Worm (Caenorhabditis elegans) whole organism, L3 larva: ENCODE measurements around the gene ikke-1.

ENCODE experiments used
- R02D3.7 ChIP-seq: fragments of 150-350 bp; optimal IDR thresholded peaks from 2 replicates; lab custom pipeline; 2014; ENCODE audit warnings: missing biosample characterization, missing genetic modification characterization
- ZK546.5 ChIP-seq: sonication (generic microtip); optimal IDR thresholded peaks from 2 replicates; lab custom pipeline; 2017; ENCODE audit warnings: missing biosample characterization, missing genetic modification characterization
- aly-2 ChIP-seq: fragments of 150-350 bp; optimal IDR thresholded peaks from 2 replicates; lab custom pipeline; 2014; ENCODE audit warnings: missing biosample characterization, missing genetic modification characterization
- ama-1 ChIP-seq: fragments of 150-350 bp; optimal IDR thresholded peaks from 2 replicates; lab custom pipeline; 2018
- ceh-28 ChIP-seq: fragments of 150-350 bp; optimal IDR thresholded peaks from 2 replicates; lab custom pipeline; 2014; ENCODE audit warnings: missing biosample characterization, missing genetic modification reagents, missing genetic modification characterization
- ceh-82 ChIP-seq: fragments of 150-350 bp; optimal IDR thresholded peaks from 2 replicates; lab custom pipeline; 2014; ENCODE audit warnings: missing biosample characterization, missing genetic modification characterization
- ceh-9 ChIP-seq: sonication (generic microtip); optimal IDR thresholded peaks from 2 replicates; lab custom pipeline; 2018; ENCODE audit warnings: missing biosample characterization, missing genetic modification characterization
- egl-27 ChIP-seq: sonication (generic microtip); optimal IDR thresholded peaks from 4 replicates; lab custom pipeline; 2017; ENCODE audit warnings: missing biosample characterization, missing genetic modification reagents, missing genetic modification characterization
- egl-5 ChIP-seq: fragments of 150-350 bp; optimal IDR thresholded peaks from 2 replicates; lab custom pipeline; 2017; ENCODE audit warnings: missing biosample characterization, missing genetic modification reagents, missing genetic modification characterization, inconsistent platforms
- elt-1 ChIP-seq: fragments of 150-350 bp; optimal IDR thresholded peaks from 2 replicates; lab custom pipeline; 2014; ENCODE audit warnings: missing biosample characterization, missing genetic modification characterization
- elt-2 ChIP-seq: sonication (generic microtip); optimal IDR thresholded peaks from 2 replicates; lab custom pipeline; 2016; ENCODE audit warnings: missing genetic modification reagents, mild to moderate bottlenecking, missing genetic modification characterization, missing compliant biosample characterization
- elt-3 ChIP-seq, 3 experiments: fragments of 150-350 bp in 1 of 3; sonication (generic microtip) in 2 of 3; optimal IDR thresholded peaks; 2 replicates in 2 of 3; 4 replicates in 1 of 3; lab custom pipeline; 2014 to 2017; ENCODE audit warnings: missing biosample characterization in 3 of 3, missing genetic modification characterization in 3 of 3
- eor-1 ChIP-seq, 2 experiments: fragments of 150-350 bp; optimal IDR thresholded peaks; 2 replicates each; lab custom pipeline; 2014 to 2018; ENCODE audit warnings: missing biosample characterization in 2 of 2, missing genetic modification characterization in 2 of 2
- fkh-10 ChIP-seq: sonication (generic microtip); optimal IDR thresholded peaks from 2 replicates; lab custom pipeline; 2017; ENCODE audit warnings: missing biosample characterization, missing genetic modification reagents, missing genetic modification characterization
- fos-1 ChIP-seq: fragments of 150-350 bp; optimal IDR thresholded peaks from 2 replicates; lab custom pipeline; 2014; ENCODE audit warnings: missing biosample characterization, missing genetic modification characterization
- jun-1 ChIP-seq: fragments of 150-350 bp; optimal IDR thresholded peaks from 2 replicates; lab custom pipeline; 2014; ENCODE audit warnings: missing biosample characterization, missing genetic modification reagents, missing genetic modification characterization
- lin-15B ChIP-seq: fragments of 150-350 bp; optimal IDR thresholded peaks from 2 replicates; lab custom pipeline; 2014; ENCODE audit warnings: missing biosample characterization, missing genetic modification characterization
- lsy-12 ChIP-seq: sonication (generic microtip); optimal IDR thresholded peaks from 2 replicates; lab custom pipeline; 2016; ENCODE audit warnings: mild to moderate bottlenecking, missing genetic modification characterization, missing compliant biosample characterization
- mdl-1 ChIP-seq: fragments of 150-350 bp; optimal IDR thresholded peaks from 2 replicates; lab custom pipeline; 2014; ENCODE audit warnings: missing biosample characterization, missing genetic modification characterization
- nfya-1 ChIP-seq: sonication (generic microtip); optimal IDR thresholded peaks from 2 replicates; lab custom pipeline; 2017; ENCODE audit warnings: missing genetic modification characterization, mild to moderate bottlenecking, missing compliant biosample characterization, antibody characterized with exemption, moderate library complexity; ENCODE audit not compliant: insufficient read depth
- nhr-11 ChIP-seq: fragments of 150-350 bp; optimal IDR thresholded peaks from 2 replicates; lab custom pipeline; 2014; ENCODE audit warnings: missing biosample characterization, missing genetic modification characterization
- nhr-12 ChIP-seq: fragments of 150-350 bp; optimal IDR thresholded peaks from 2 replicates; lab custom pipeline; 2014; ENCODE audit warnings: missing biosample characterization, missing genetic modification characterization
- nhr-23 ChIP-seq: fragments of 150-350 bp; optimal IDR thresholded peaks from 2 replicates; lab custom pipeline; 2014; ENCODE audit warnings: missing biosample characterization, missing genetic modification reagents, missing genetic modification characterization
- nhr-25 ChIP-seq: sonication (generic microtip); optimal IDR thresholded peaks from 2 replicates; lab custom pipeline; 2017; ENCODE audit warnings: missing biosample characterization, missing genetic modification characterization
- nhr-28 ChIP-seq: fragments of 150-350 bp; optimal IDR thresholded peaks from 2 replicates; lab custom pipeline; 2014; ENCODE audit warnings: missing biosample characterization, missing genetic modification characterization
- nhr-43 ChIP-seq: sonication (generic microtip); optimal IDR thresholded peaks from 2 replicates; lab custom pipeline; 2016; ENCODE audit warnings: mild to moderate bottlenecking, missing genetic modification characterization, missing compliant biosample characterization; ENCODE audit not compliant: poor library complexity, severe bottlenecking
- nhr-67 ChIP-seq: fragments of 150-350 bp; optimal IDR thresholded peaks from 2 replicates; lab custom pipeline; 2014; ENCODE audit warnings: missing biosample characterization, missing genetic modification characterization
- pha-4 ChIP-seq: fragments of 150-350 bp; optimal IDR thresholded peaks from 2 replicates; lab custom pipeline; 2014; ENCODE audit warnings: missing biosample characterization, missing genetic modification reagents, missing genetic modification characterization
- sea-2 ChIP-seq: fragments of 150-350 bp; sonication (generic microtip); optimal IDR thresholded peaks from 4 replicates; lab custom pipeline; 2014; ENCODE audit warnings: missing biosample characterization, missing genetic modification reagents, missing genetic modification characterization
- skn-1 ChIP-seq: fragments of 150-350 bp; optimal IDR thresholded peaks from 2 replicates; lab custom pipeline; 2014; ENCODE audit warnings: missing biosample characterization, missing genetic modification characterization
- snpc-4 ChIP-seq: fragments of 150-350 bp; optimal IDR thresholded peaks from 2 replicates; lab custom pipeline; 2014; ENCODE audit warnings: missing biosample characterization, missing genetic modification characterization
- tbx-2 ChIP-seq: sonication (generic microtip); optimal IDR thresholded peaks from 2 replicates; lab custom pipeline; 2016; ENCODE audit warnings: mild to moderate bottlenecking, missing genetic modification characterization, missing compliant biosample characterization
- unc-39 ChIP-seq: sonication (generic microtip); optimal IDR thresholded peaks from 4 replicates; lab custom pipeline; 2017; ENCODE audit warnings: missing biosample characterization, missing genetic modification characterization
- zag-1 ChIP-seq: fragments of 150-350 bp; optimal IDR thresholded peaks from 2 replicates; lab custom pipeline; 2014; ENCODE audit warnings: missing biosample characterization, missing genetic modification characterization
- ztf-4 ChIP-seq: fragments of 150-350 bp; optimal IDR thresholded peaks from 2 replicates; lab custom pipeline; 2014; ENCODE audit warnings: missing biosample characterization, missing genetic modification characterization

ikke-1 gene

ce11 chrIII:9051714-9052113 is 1.2 kb upstream of the ikke-1 start:
- peak; percentile 72 for TF ChIP-seq ama-1
- no peak for TF ChIP-seq mdl-1
- TF ChIP-seq ztf-4 (tag; lab: Kevin White, UChicago), result no peak

ce11 chrIII:9051119-9051597 is 658 bp upstream of the ikke-1 start:
- TF ChIP-seq aly-2 (tag; lab: Kevin White, UChicago), result no peak
- TF ChIP-seq lsy-12 (tag; lab: Kevin White, UChicago), result peak; percentile 70
- TF ChIP-seq jun-1 (tag; lab: Kevin White, UChicago), result peak; percentile 79
- no peak for TF ChIP-seq ceh-82 (tag; lab: Kevin White, UChicago)
- TF ChIP-seq nhr-67 (tag; lab: Kevin White, UChicago), result no peak
- TF ChIP-seq elt-2 (tag; lab: Kevin White, UChicago), result peak; percentile 66
- TF ChIP-seq fos-1 (tag; lab: Kevin White, UChicago), result peak; percentile 56
- peak; percentile 99 for TF ChIP-seq ama-1
- TF ChIP-seq tbx-2 (tag; lab: Kevin White, UChicago), result peak; percentile 81
- peak; percentile 93 for TF ChIP-seq pha-4 (tag; lab: Kevin White, UChicago)
- peak in 1 of 2 experiments; percentile 53 for TF ChIP-seq eor-1 (tag; optimal IDR thresholded peaks at IDR 0.05; lab: Kevin White, UChicago)
- peak; percentile 60 for TF ChIP-seq snpc-4 (tag; lab: Kevin White, UChicago)
- peak; percentile 3 for TF ChIP-seq elt-1 (tag; lab: Kevin White, UChicago)
- peak in 2 of 3 experiments; percentile 53 to 66 for TF ChIP-seq elt-3 (tag; optimal IDR thresholded peaks at IDR 0.05; lab: Kevin White, UChicago)
- peak; percentile 55 for TF ChIP-seq ceh-28 (tag; lab: Kevin White, UChicago)
- TF ChIP-seq nfya-1 (tag; lab: Kevin White, UChicago), result peak; percentile 81
- no peak for TF ChIP-seq zag-1
- peak; percentile 22 for TF ChIP-seq lin-15B (tag; lab: Kevin White, UChicago)
- peak; percentile 84 for TF ChIP-seq nhr-23 (tag; lab: Kevin White, UChicago)
- TF ChIP-seq ztf-4 (tag; lab: Kevin White, UChicago), result peak; percentile 89
- TF ChIP-seq nhr-43 (tag; lab: Kevin White, UChicago), result peak; percentile 58
- TF ChIP-seq sea-2 (GFP tag; lab: Kevin White, UChicago), result no peak
- TF ChIP-seq fkh-10 (GFP tag; lab: Kevin White, UChicago), result peak; percentile 5
- peak; percentile 68 for TF ChIP-seq skn-1 (tag; lab: Kevin White, UChicago)
- peak; percentile 98 for TF ChIP-seq nhr-25 (tag; lab: Kevin White, UChicago)
- no peak for TF ChIP-seq nhr-28 (tag; lab: Kevin White, UChicago)
- TF ChIP-seq ZK546.5, result no peak
- no peak for TF ChIP-seq egl-5 (tag; lab: Kevin White, UChicago)
- TF ChIP-seq, all 47 proteins: peak for 20

- no peak for TF ChIP-seq nhr-43 (tag; lab: Kevin White, UChicago)
- TF ChIP-seq mdl-1, result no peak
- no peak for TF ChIP-seq nhr-25 (tag; lab: Kevin White, UChicago)
- TF ChIP-seq fkh-10 (GFP tag; lab: Kevin White, UChicago), result peak; percentile 6
- TF ChIP-seq egl-27 (tag; lab: Kevin White, UChicago), result no peak
- TF ChIP-seq ceh-9 (tag; lab: Kevin White, UChicago), result no peak
- no peak for TF ChIP-seq nhr-11 (tag; lab: Kevin White, UChicago)
These were observed 3.2 kb downstream of the ikke-1 start for ce11 chrIII:9047260-9047659.

- TF ChIP-seq egl-5 (tag; lab: Kevin White, UChicago) (no peak), lsy-12 (tag; lab: Kevin White, UChicago) (no peak), ceh-9 (tag; lab: Kevin White, UChicago) (no peak), nfya-1 (tag; lab: Kevin White, UChicago) (no peak), nhr-12 (tag; lab: Kevin White, UChicago) (no peak), R02D3.7 (no peak), unc-39 (tag; lab: Kevin White, UChicago) (no peak), nhr-25 (tag; lab: Kevin White, UChicago) (no peak), tbx-2 (tag; lab: Kevin White, UChicago) (no peak)
These were observed 4.7 kb downstream of the ikke-1 start, which contains the start of gene R107.2 for ce11 chrIII:9045838-9046237. Gene R107.2 (minus strand): TSS chrIII:9045938.
